Worm (Caenorhabditis elegans) whole organism, L4/young adult: ENCODE data around the gene polk-1.

Source experiments
- dao-5 ChIP-seq: sonication (generic microtip); optimal IDR thresholded peaks from 2 replicates; lab custom pipeline; 2016; ENCODE audit warnings: missing genotype, missing genetic modification characterization, moderate library complexity, missing compliant biosample characterization
- him-1 ChIP-seq: sonication (generic microtip); optimal IDR thresholded peaks from 2 replicates; lab custom pipeline; 2016; ENCODE audit warnings: missing genotype, missing genetic modification reagents, missing genetic modification characterization, missing compliant biosample characterization

DNA sequence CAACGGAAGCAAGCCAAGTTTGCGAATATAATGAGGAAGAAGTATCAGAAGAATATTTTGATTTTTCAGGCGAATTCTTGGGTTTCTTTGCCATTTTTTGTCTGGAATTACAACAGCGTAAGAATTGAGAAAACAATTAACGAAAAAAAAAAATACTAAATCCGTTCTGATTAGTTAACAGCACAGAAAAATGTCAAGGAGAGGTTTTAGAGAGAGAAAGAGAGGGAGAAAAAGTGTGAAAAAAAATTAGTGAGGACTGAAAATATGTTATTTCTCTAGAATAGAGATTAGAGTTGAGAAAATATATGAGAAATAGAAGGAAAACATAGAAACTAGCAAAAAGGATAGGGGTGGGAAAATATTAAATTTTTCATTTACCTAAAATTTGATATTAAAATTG, 39.0 kb upstream of the polk-1 start, which contains the start of gene dpy-19:
- TF ChIP-seq dao-5 = no peak
- no peak for TF ChIP-seq him-1
